Fruit fly (Drosophila melanogaster) whole organism, larva: ENCODE data around the gene Nepl4.

ENCODE experiments used
- noc ChIP-seq: fragments of 200-800 bp; sonication (Bioruptor generic); optimal IDR thresholded peaks from 3 replicates; lab custom pipeline; 2019; ENCODE audit warnings: missing biosample characterization, mild to moderate bottlenecking, missing genetic modification characterization, moderate library complexity

The Nepl4 gene

dm6 chr2L:6354231-6354630 is 13.5 kb upstream of the Nepl4 start, which contains the start of gene ppk7:
ppk7 (minus strand) TSS chr2L:6354331.
- no peak for TF ChIP-seq noc

dm6 chr2L:6354656-6355055 is 13.0 kb upstream of the Nepl4 start, which contains the start of gene ppk14:
ppk14 (plus strand) TSS chr2L:6354956.
- TF ChIP-seq noc = no peak

- no peak for TF ChIP-seq noc
These were observed 11.5 kb upstream of the Nepl4 start for dm6 chr2L:6356134-6356533.

DNA sequence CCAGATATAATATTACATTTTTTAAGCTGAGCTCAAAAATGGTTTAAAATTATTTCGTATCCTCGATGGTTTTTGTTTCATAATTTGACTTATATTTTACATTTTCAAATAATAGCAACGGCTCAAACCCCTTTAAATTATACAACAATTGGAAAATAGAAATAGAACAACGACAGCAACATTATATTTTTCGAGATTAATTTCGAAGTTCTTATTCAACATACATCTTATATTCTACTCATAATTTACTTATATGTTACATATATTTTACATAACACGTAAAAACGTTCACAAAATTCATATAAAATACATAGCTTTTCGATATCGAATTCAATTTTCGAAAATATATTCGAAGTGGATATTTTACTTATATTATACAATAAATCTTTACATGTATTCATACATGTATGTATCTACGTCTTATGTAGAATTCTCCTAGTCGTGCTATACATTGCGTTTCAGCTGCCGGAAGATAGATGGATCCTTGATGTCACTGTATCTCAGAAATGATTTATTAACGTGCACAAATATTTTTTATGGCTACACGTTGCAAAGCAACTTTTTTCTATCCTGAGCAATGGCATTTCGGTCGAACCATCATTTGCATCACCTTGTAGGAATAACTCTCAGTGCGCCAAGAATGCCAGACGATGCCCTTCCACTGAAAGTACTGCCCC is 10.9 kb upstream of the Nepl4 start:
- no peak for TF ChIP-seq noc

DNA sequence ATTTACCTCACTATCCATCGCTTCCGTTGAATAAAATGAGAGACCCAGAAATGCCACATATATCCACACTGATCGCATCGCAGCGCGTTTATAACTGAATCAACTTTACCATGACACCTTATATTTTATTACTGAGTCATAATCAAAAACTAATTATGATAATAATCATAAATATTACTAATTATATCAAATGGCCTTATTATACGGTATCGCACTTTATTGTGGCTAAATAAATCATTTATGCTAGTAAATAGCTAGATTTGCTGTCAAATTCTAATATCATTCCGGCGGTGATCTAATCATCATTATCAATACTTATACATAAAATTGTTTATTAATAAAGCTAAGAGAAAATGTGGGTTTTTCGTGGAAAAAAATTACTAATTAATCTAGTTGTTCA is 9.5 kb upstream of the Nepl4 start, which contains the start of gene CG9500:
Gene CG9500, minus strand, starts transcription at position 101 of the 400 bp plus-strand sequence.
- no peak for TF ChIP-seq noc

DNA sequence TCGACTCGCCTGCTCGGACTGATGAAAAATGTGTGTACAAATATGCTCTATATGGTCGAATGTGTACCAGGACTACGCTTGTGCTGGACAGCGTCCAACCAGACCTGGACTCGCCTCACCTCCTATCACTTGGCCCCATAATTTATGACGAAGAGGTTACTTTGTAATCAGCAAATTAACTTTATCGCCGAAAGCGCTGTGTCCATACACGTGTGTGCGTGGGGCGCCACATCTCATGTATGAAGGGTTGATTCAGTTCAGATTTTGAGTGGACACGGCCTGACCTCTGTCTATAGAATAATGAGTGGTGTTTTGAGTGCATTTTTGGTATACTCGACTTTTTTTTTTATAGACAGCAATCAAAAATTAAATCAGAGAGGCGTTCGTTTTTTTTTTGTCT is 7.6 kb upstream of the Nepl4 start:
- TF ChIP-seq noc = no peak

DNA sequence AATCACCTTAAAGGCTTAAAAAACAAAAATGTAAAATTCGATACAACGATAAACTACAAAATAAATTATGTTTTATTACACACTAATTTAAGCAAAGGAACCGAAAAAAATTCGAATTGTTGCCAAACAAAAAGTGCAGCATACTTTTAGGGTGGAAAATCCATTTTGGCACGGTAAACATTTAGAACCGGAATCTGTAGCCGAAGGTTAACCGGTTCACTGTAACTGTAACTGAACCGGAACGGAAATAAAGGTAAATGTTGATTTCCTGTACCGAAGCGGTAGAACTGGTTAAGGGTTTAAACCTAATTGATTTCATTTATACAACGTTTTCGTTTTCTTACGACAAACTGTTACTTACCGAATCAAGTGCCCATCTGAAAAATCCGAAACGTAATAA is 758 bp upstream of the Nepl4 start:
- TF ChIP-seq noc = no peak

dm6 chr2L:6369286-6369685 is 1.6 kb downstream of the Nepl4 start:
- no peak for TF ChIP-seq noc

dm6 chr2L:6371025-6371641 is 3.5 kb downstream of the Nepl4 start:
- TF ChIP-seq noc = no peak

dm6 chr2L:6372088-6372487 is 4.4 kb downstream of the Nepl4 start, which contains the start of gene slam:
slam (plus strand) TSS chr2L:6372388.
- no peak for TF ChIP-seq noc

dm6 chr2L:6373141-6373540 is 5.5 kb downstream of the Nepl4 start:
- TF ChIP-seq noc = no peak

- TF ChIP-seq noc = no peak
These were observed 11.5 kb downstream of the Nepl4 start for dm6 chr2L:6379197-6379596.

- TF ChIP-seq noc = no peak
These were observed 13.3 kb downstream of the Nepl4 start, which contains the start of gene Nepl5 for dm6 chr2L:6380966-6381365. Nepl5 (plus strand) TSS chr2L:6381266.

DNA sequence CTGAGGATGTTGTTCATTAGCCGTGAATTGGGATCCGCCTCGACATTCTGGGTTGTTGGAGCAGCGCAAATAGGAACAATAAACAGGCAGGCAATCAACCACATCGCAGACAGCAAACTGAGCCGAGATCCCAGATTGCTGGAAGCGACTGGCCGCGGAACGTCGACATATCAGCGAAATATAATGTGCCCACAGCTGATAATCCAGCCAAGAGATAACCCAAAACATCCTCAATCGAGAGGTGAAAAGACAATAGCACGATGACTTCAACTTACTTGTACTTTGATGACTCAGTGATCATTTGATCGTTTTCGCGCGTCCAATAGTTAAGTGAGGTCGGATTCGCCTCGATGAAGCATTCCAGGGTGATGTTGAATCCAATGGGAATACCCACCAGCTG is 17.7 kb downstream of the Nepl4 start, which contains the start of gene Nepl6:
Gene Nepl6, minus strand, starts transcription at position 104 of the 400 bp plus-strand sequence.
- no peak for TF ChIP-seq noc

dm6 chr2L:6387068-6387467 is 19.4 kb downstream of the Nepl4 start:
- TF ChIP-seq noc = no peak

dm6 chr2L:6391469-6391868 is 23.8 kb downstream of the Nepl4 start:
- TF ChIP-seq noc = no peak

DNA sequence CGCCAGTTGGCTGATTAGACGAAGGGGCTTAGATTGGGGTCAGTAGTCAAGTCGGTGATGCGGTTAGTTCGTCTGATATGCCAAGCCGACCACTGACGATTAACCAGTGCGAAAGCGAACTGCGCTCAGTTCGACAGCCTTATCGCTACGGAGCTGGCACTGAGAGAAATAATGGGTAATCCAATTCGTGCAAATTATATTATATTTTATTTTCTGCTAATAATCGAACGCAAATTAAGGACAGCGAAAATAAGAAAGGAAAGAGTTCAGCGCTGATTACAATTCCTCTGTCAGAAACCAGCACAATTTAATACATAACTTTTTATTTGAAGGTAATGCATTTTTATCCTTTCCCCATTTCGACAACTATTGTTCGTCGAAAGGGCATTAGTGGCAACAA is 29.5 kb downstream of the Nepl4 start, which contains the start of gene CG42369:
Gene CG42369, minus strand, starts transcription at position 101 of the 400 bp plus-strand sequence.
- no peak for TF ChIP-seq noc
